Worm (Caenorhabditis elegans) whole organism, L4/young adult: ENCODE measurements around the gene cox-18.

ENCODE experiments used
- dao-5 ChIP-seq: sonication (generic microtip); optimal IDR thresholded peaks from 2 replicates; lab custom pipeline; 2016; ENCODE audit warnings: missing genotype, missing genetic modification characterization, moderate library complexity, missing compliant biosample characterization
- him-1 ChIP-seq: sonication (generic microtip); optimal IDR thresholded peaks from 2 replicates; lab custom pipeline; 2016; ENCODE audit warnings: missing genotype, missing genetic modification reagents, missing genetic modification characterization, missing compliant biosample characterization

ce11 chrIV:1126490-1126889 is 29.2 kb downstream of the cox-18 start, which contains the start of gene perm-2:
- TF ChIP-seq him-1 (tag; lab: Kevin White, UChicago), result no peak
- no peak for TF ChIP-seq dao-5 (tag; lab: Kevin White, UChicago)
